Worm (Caenorhabditis elegans) whole organism, late embryonic: ENCODE data around the gene Y47D3B.12.

Source experiments
- C38D4.7 ChIP-seq: fragments of 200-800 bp; sonication (Bioruptor generic); optimal IDR thresholded peaks from 2 replicates; lab custom pipeline; 2018; ENCODE audit warnings: mild to moderate bottlenecking, missing genetic modification characterization, moderate library complexity, missing compliant biosample characterization
- F13H6.1 ChIP-seq: sonication (generic microtip); optimal IDR thresholded peaks from 2 replicates; lab custom pipeline; 2016; ENCODE audit warnings: missing genetic modification characterization, missing compliant biosample characterization
- K02D7.2 ChIP-seq: sonication (generic microtip); optimal IDR thresholded peaks from 2 replicates; lab custom pipeline; 2017; ENCODE audit warnings: mild to moderate bottlenecking, missing genetic modification characterization, missing compliant biosample characterization
- K09A11.1 ChIP-seq: sonication (generic microtip); optimal IDR thresholded peaks from 2 replicates; lab custom pipeline; 2017; ENCODE audit warnings: antibody characterized with exemption, mild to moderate bottlenecking, missing genetic modification characterization, missing compliant biosample characterization; ENCODE audit not compliant: insufficient read depth
- Y22D7AL.16 ChIP-seq: sonication (generic microtip); optimal IDR thresholded peaks from 2 replicates; lab custom pipeline; 2016; ENCODE audit warnings: missing genetic modification characterization, missing compliant biosample characterization
- ahr-1 ChIP-seq: sonication (generic microtip); optimal IDR thresholded peaks from 2 replicates; lab custom pipeline; 2016; ENCODE audit warnings: missing genetic modification characterization, missing compliant biosample characterization
- ceh-22 ChIP-seq: sonication (generic microtip); optimal IDR thresholded peaks from 2 replicates; lab custom pipeline; 2017; ENCODE audit warnings: missing biosample characterization, missing genetic modification characterization
- ceh-24 ChIP-seq: sonication (generic microtip); optimal IDR thresholded peaks from 2 replicates; lab custom pipeline; 2016; ENCODE audit warnings: mild to moderate bottlenecking, missing genetic modification characterization, missing compliant biosample characterization
- ceh-31 ChIP-seq: sonication (generic microtip); optimal IDR thresholded peaks from 2 replicates; lab custom pipeline; 2016; ENCODE audit warnings: missing genetic modification characterization, missing compliant biosample characterization
- ceh-48 ChIP-seq: sonication (generic microtip); optimal IDR thresholded peaks from 2 replicates; lab custom pipeline; 2016; ENCODE audit warnings: missing genetic modification characterization, inconsistent platforms, missing compliant biosample characterization
- ceh-6 ChIP-seq: fragments of 200-800 bp; sonication (Bioruptor generic); optimal IDR thresholded peaks from 2 replicates; lab custom pipeline; 2018; ENCODE audit warnings: mild to moderate bottlenecking, missing genetic modification characterization, missing compliant biosample characterization
- dmd-4 ChIP-seq: sonication (generic microtip); optimal IDR thresholded peaks from 2 replicates; lab custom pipeline; 2016; ENCODE audit warnings: borderline replicate concordance, missing genetic modification characterization, missing compliant biosample characterization
- dve-1 ChIP-seq: sonication (generic microtip); optimal IDR thresholded peaks from 2 replicates; lab custom pipeline; 2017; ENCODE audit warnings: antibody characterized with exemption, mild to moderate bottlenecking, missing genetic modification characterization, missing compliant biosample characterization
- elt-2 ChIP-seq: sonication (generic microtip); optimal IDR thresholded peaks from 2 replicates; lab custom pipeline; 2016; ENCODE audit warnings: missing genetic modification reagents, missing genetic modification characterization, missing compliant biosample characterization
- eyg-1 ChIP-seq: sonication (generic microtip); optimal IDR thresholded peaks from 2 replicates; lab custom pipeline; 2016; ENCODE audit warnings: missing genotype, missing genetic modification characterization, missing compliant biosample characterization
- fax-1 ChIP-seq: sonication (generic microtip); optimal IDR thresholded peaks from 2 replicates; lab custom pipeline; 2016; ENCODE audit warnings: missing genotype, missing genetic modification characterization, missing compliant biosample characterization
- hlh-13 ChIP-seq: fragments of 200-800 bp; sonication (Bioruptor generic); optimal IDR thresholded peaks from 2 replicates; lab custom pipeline; 2018; ENCODE audit warnings: mild to moderate bottlenecking, missing genetic modification characterization, missing compliant biosample characterization
- hlh-15 ChIP-seq: sonication (generic microtip); optimal IDR thresholded peaks from 2 replicates; lab custom pipeline; 2016; ENCODE audit warnings: missing genetic modification characterization, missing compliant biosample characterization
- hlh-8 ChIP-seq: sonication (generic microtip); optimal IDR thresholded peaks from 2 replicates; lab custom pipeline; 2016; ENCODE audit warnings: missing genotype, missing genetic modification characterization, missing compliant biosample characterization
- madf-2 ChIP-seq: sonication (generic microtip); optimal IDR thresholded peaks from 2 replicates; lab custom pipeline; 2017; ENCODE audit warnings: missing genetic modification characterization, missing compliant biosample characterization
- nfya-1 ChIP-seq: sonication (generic microtip); optimal IDR thresholded peaks from 2 replicates; lab custom pipeline; 2017; ENCODE audit warnings: missing genetic modification characterization, mild to moderate bottlenecking, missing compliant biosample characterization, antibody characterized with exemption, moderate library complexity
- nhr-11 ChIP-seq: fragments of 150-350 bp; optimal IDR thresholded peaks from 2 replicates; lab custom pipeline; 2014; ENCODE audit warnings: missing biosample characterization, missing genetic modification characterization
- npax-4 ChIP-seq: sonication (generic microtip); optimal IDR thresholded peaks from 2 replicates; lab custom pipeline; 2016; ENCODE audit warnings: missing genetic modification characterization, missing compliant biosample characterization
- odd-2 ChIP-seq: sonication (generic microtip); optimal IDR thresholded peaks from 2 replicates; lab custom pipeline; 2017; ENCODE audit warnings: antibody characterized with exemption, mild to moderate bottlenecking, missing genetic modification characterization, missing compliant biosample characterization
- pag-3 ChIP-seq: sonication (generic microtip); optimal IDR thresholded peaks from 2 replicates; lab custom pipeline; 2016; ENCODE audit warnings: missing compliant biosample characterization, missing genetic modification characterization, borderline replicate concordance
- pat-9 ChIP-seq: fragments of 200-800 bp; sonication (Bioruptor generic); optimal IDR thresholded peaks from 2 replicates; lab custom pipeline; 2018; ENCODE audit warnings: mild to moderate bottlenecking, missing genetic modification characterization, moderate library complexity, missing compliant biosample characterization
- pax-1 ChIP-seq: fragments of 150-350 bp; optimal IDR thresholded peaks from 2 replicates; lab custom pipeline; 2014; ENCODE audit warnings: missing biosample characterization, missing genetic modification characterization
- pha-4 ChIP-seq: fragments of 150-350 bp; optimal IDR thresholded peaks from 2 replicates; lab custom pipeline; 2018; ENCODE audit warnings: missing biosample characterization, missing genetic modification reagents, missing genetic modification characterization
- ref-2 ChIP-seq: sonication (generic microtip); optimal IDR thresholded peaks from 2 replicates; lab custom pipeline; 2016; ENCODE audit warnings: missing genetic modification characterization, missing compliant biosample characterization
- sdc-2 ChIP-seq: sonication (generic microtip); optimal IDR thresholded peaks from 2 replicates; lab custom pipeline; 2016; ENCODE audit warnings: missing genotype, missing genetic modification characterization, missing compliant biosample characterization
- sox-2 ChIP-seq: fragments of 200-800 bp; sonication (Bioruptor generic); IDR thresholded peaks from 2 replicates; pipeline ENCODE4 v1.3.6; 2022; ENCODE audit warnings: missing genetic modification reagents, missing genetic modification characterization, missing compliant biosample characterization
- sox-4 ChIP-seq: sonication (generic microtip); optimal IDR thresholded peaks from 2 replicates; lab custom pipeline; 2017; ENCODE audit warnings: mild to moderate bottlenecking, missing genetic modification characterization, inconsistent platforms, missing compliant biosample characterization
- syd-9 ChIP-seq: sonication (generic microtip); optimal IDR thresholded peaks from 2 replicates; lab custom pipeline; 2016; ENCODE audit warnings: mild to moderate bottlenecking, missing genetic modification characterization, moderate library complexity, missing compliant biosample characterization
- tbx-2 ChIP-seq: sonication (generic microtip); optimal IDR thresholded peaks from 2 replicates; lab custom pipeline; 2016; ENCODE audit warnings: missing genetic modification characterization, missing compliant biosample characterization
- unc-3 ChIP-seq, 2 experiments: fragments of 200-800 bp in 1 of 2; sonication (Bioruptor generic) in 1 of 2; sonication (generic microtip) in 1 of 2; conservative IDR thresholded peaks in 1 of 2; optimal IDR thresholded peaks in 1 of 2; 2 replicates each; pipeline versions ENCODE4 v1.3.6 to Lab custom; 2016 to 2022; ENCODE audit warnings: missing compliant biosample characterization in 2 of 2, missing genetic modification characterization in 2 of 2, missing genetic modification reagents in 1 of 2
- unc-42 ChIP-seq: sonication (generic microtip); optimal IDR thresholded peaks from 2 replicates; lab custom pipeline; 2016; ENCODE audit warnings: missing genotype, missing genetic modification characterization, missing compliant biosample characterization

The Y47D3B.12 gene

ce11 chrIII:11371236-11371635 lies 31.6 kb upstream of the Y47D3B.12 start (continued):
- TF ChIP-seq npax-4 (tag; lab: Kevin White, UChicago) (peak; percentile 72), sdc-2 (tag; lab: Kevin White, UChicago) (peak; percentile 83), ceh-31 (tag; lab: Kevin White, UChicago) (peak; percentile 67), elt-2 (tag; lab: Kevin White, UChicago) (peak; percentile 90), pax-1 (tag; lab: Kevin White, UChicago) (no peak), sox-2 (peak; percentile 76), dve-1 (peak; percentile 89), pha-4 (tag; lab: Kevin White, UChicago) (no peak), unc-3 (GFP tag; conservative IDR thresholded peaks at IDR 0.05; lab: Robert Waterston, UW) (peak; percentile 79), unc-3 (tag; optimal IDR thresholded peaks at IDR 0.05; lab: Kevin White, UChicago) (peak; percentile 68), odd-2 (tag; lab: Kevin White, UChicago) (peak; percentile 41), nfya-1 (tag; lab: Kevin White, UChicago) (peak; percentile 69), ceh-48 (tag; lab: Kevin White, UChicago) (peak; percentile 75), K09A11.1 (peak; percentile 65), syd-9 (peak; percentile 76), ref-2 (tag; lab: Kevin White, UChicago) (peak; percentile 83)
- TF ChIP-seq, all 69 proteins: peak for 62

ce11 chrIII:11371688-11372087 lies 31.1 kb upstream of the Y47D3B.12 start, which contains the start of gene tba-7:
TSS of gene tba-7 (minus strand) at chrIII:11371788.
- TF ChIP-seq ceh-22 (tag; lab: Kevin White, UChicago), result no peak
- no peak for TF ChIP-seq Y22D7AL.16
- no peak for TF ChIP-seq hlh-13 (GFP tag; lab: Kevin White, UChicago)
- TF ChIP-seq madf-2, result no peak
- no peak for TF ChIP-seq sdc-2 (tag; lab: Kevin White, UChicago)
- no peak for TF ChIP-seq pat-9 (tag; lab: Kevin White, UChicago)

DNA sequence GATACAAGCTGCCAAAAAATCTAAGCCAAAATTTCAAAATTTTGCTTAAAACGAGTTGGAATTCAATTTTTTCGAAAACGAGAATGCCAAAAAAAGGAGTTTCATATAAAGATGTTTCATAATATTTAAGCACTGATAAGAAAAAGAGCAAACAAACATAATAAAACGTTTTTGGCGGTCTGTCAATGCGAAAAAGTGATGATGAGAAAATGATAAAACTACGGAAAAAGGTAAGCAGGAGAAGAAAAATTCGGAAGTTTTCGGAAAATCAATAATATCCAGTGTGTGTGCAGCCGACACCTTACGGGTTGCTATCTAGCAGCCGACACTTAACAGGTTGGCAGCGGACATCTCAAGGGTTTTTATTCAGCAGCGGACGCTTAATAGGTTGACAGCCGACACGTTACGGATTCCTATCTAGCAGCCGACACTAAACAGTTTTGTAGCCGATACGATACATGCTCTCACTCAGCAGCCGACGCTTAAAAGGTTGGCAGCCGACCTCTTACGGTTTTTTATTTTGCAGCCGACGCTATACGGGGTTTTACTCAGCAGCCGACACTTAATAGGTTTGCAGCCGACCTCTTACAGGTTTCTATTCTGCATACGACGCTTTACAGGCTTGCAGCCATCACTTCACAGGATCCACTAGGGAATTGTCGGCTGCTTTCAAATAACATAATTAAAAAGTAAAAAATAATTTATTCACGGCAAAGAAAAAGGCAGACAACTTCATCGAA lies 30.4 kb upstream of the Y47D3B.12 start:
- TF ChIP-seq eyg-1 (tag; lab: Kevin White, UChicago), result no peak
- no peak for TF ChIP-seq ceh-48 (tag; lab: Kevin White, UChicago)
- no peak for TF ChIP-seq ceh-24 (tag; lab: Kevin White, UChicago)
- no peak for TF ChIP-seq tbx-2 (tag; lab: Kevin White, UChicago)
- TF ChIP-seq K09A11.1, result no peak
- TF ChIP-seq sox-4 (tag; lab: Kevin White, UChicago), result no peak
- TF ChIP-seq hlh-8, result no peak
- no peak for TF ChIP-seq ref-2 (tag; lab: Kevin White, UChicago)
- no peak for TF ChIP-seq nfya-1 (tag; lab: Kevin White, UChicago)
- TF ChIP-seq nhr-11 (tag; lab: Kevin White, UChicago), result no peak
- TF ChIP-seq C38D4.7 (GFP tag; lab: Kevin White, UChicago), result no peak
- TF ChIP-seq unc-42 (tag; lab: Kevin White, UChicago), result no peak
- no peak for TF ChIP-seq hlh-15
- TF ChIP-seq npax-4 (tag; lab: Kevin White, UChicago), result no peak
- TF ChIP-seq fax-1 (tag; lab: Kevin White, UChicago), result no peak
- TF ChIP-seq elt-2 (tag; lab: Kevin White, UChicago), result no peak
- no peak for TF ChIP-seq pag-3 (tag; lab: Kevin White, UChicago)
- TF ChIP-seq madf-2, result no peak
- TF ChIP-seq F13H6.1 (tag; lab: Kevin White, UChicago), result no peak
- no peak for TF ChIP-seq ceh-6 (GFP tag; lab: Kevin White, UChicago)

DNA sequence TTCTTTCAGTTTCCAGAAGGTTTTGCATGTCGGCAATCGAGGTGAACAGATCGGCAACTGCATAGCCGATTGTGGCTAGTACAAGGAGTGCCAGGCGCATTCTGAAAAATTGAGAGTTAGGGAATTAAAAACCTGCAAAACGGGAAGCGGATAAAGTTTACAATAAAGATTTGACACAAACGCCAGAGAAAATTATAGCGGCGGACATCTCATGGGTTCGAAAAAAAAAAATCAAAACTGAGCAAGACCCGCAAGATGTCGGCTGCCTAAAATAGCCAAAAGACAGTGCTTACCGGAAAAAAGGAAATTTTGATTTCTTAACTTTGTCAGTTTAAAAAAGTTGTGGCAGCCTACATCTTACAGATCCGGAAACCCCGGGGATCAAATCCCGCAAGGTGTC lies 24.9 kb upstream of the Y47D3B.12 start, which contains the start of gene dpy-18:
Gene dpy-18 (minus strand): TSS at position 101 of the 400 bp plus-strand sequence.
- TF ChIP-seq eyg-1 (tag; lab: Kevin White, UChicago), result no peak
- TF ChIP-seq K02D7.2, result no peak
- TF ChIP-seq dmd-4 (tag; lab: Kevin White, UChicago), result no peak
- no peak for TF ChIP-seq ahr-1
